Worm (Caenorhabditis elegans): ENCODE data around the gene clec-214.

The clec-214 gene

DNA sequence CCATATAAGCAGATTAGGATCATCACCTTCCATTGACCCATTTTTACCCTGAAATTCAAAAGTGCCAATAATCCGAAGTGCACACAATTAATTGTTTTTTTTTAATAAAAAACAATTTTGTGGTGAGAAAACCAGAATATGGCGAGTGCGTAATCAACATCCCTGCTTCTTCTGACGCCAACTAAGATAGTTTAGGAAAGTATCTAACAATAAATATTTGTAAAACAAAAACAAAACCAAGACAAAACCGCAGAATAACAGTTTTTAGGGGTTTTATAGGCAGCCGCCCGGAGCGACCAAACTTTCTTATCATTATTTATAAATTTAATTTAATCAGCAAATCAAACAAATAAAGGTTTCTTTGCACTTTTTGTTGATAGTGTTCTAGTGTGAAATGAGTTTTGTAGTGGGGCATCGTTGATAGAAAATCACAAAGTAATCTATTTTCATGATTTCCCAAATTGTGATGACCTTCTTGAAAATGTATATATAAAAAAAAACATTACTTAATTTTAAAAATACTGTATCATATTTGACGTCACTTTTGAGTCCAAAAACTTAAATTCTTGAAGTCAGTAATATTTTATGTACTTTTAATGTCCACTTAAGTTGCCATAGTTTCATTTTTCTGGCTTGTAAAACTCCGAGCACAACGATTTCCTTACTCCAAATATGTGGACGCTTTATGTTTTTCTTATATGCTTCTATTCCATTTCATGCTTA, at the start of gene clec-214, which contains the start of gene folt-3:
clec-214 (plus strand) TSS at position 673 of the 723 bp plus-strand sequence.
folt-3 (minus strand) TSS at position 51 of the 723 bp plus-strand sequence.
- TF ChIP-seq elt-2 (tag; optimal IDR thresholded peaks at IDR 0.05) (peak; percentile 56), nhr-77 (tag; optimal IDR thresholded peaks at IDR 0.05) (no peak)

DNA sequence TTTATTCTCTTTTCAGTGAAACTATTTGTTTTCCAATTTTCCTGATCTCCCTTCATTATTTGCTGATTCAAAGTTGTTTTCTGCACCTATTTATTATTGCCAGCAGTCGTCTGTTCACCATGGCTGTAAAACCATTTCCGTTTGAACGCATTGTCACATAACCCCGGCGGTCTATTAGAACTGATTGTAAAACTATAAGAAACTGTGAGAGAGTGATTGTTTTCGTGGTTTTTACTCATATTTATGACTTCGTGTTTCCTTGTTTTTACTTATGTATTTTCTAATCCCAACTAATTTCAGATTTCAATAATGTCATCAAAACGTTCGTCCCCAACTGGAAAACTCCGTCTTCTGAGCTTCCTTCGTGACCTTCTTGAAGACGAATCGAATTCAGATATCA, 47.2 kb upstream of the clec-214 start, which contains the start of gene F19F10.1:
F19F10.1 (plus strand) TSS at position 301 of the 400 bp plus-strand sequence.
- TF ChIP-seq nhr-77 (tag; optimal IDR thresholded peaks at IDR 0.05) = no peak

DNA sequence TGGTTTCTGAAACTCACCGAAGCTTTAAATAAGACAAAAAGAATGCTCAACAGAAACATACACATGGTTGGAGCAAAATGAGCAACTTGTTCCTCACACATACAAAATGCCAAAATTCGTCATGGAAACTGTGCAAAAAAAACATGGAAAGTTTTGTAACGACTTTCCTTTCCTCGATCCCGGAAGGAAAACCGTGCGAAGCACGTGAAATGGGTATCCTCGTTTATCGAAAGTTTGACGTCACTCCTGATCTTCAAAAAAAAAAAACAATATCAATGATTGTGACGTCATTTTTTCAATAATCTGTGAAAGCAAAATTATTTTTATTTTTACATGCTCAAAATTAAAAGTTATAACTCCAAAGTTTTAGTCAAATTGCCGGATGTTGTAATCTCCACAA, 39.9 kb upstream of the clec-214 start, which contains the start of gene clec-212:
clec-212 (minus strand) TSS at position 101 of the 400 bp plus-strand sequence.
- TF ChIP-seq nhr-25 (tag; optimal IDR thresholded peaks at IDR 0.05) (no peak), ceh-9 (tag; optimal IDR thresholded peaks at IDR 0.05) (no peak), nhr-23 (tag; optimal IDR thresholded peaks at IDR 0.05) (no peak), tbx-2 (tag; optimal IDR thresholded peaks at IDR 0.05) (no peak), mdl-1 (tag; optimal IDR thresholded peaks at IDR 0.05) (no peak), sea-2 (GFP tag; optimal IDR thresholded peaks at IDR 0.05) (no peak), nhr-12 (tag; optimal IDR thresholded peaks at IDR 0.05) (no peak), nhr-11 (tag; optimal IDR thresholded peaks at IDR 0.05) (no peak), mml-1 (tag; optimal IDR thresholded peaks at IDR 0.05) (no peak), unc-62 (GFP tag; optimal IDR thresholded peaks at IDR 0.05) (no peak), elt-2 (tag; optimal IDR thresholded peaks at IDR 0.05) (no peak), fkh-2 (tag; optimal IDR thresholded peaks at IDR 0.05) (no peak), eor-1 (tag; optimal IDR thresholded peaks at IDR 0.05) (no peak), lin-15B (tag; optimal IDR thresholded peaks at IDR 0.05) (no peak)

DNA sequence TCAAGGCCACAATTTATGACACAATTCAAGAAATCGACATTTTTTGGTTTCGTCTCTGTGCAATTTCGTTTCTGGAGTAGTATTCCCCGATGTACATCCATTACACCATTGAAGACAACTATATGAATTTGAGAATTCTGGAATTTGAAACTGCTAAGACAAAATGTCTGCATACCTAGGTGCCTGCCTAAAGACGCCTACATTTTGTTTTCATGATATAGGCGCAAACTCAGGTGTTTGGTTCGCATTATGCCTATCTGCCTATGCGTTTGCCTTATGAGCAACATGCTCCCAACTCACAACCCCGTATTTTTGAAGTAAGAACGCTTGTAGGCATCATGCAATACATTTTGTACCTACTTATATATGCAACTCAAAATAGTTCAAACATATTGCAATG, 39.2 kb upstream of the clec-214 start, which contains the start of gene F19F10.14:
F19F10.14 (minus strand) TSS at position 101 of the 400 bp plus-strand sequence.
- TF ChIP-seq egl-5 (tag; optimal IDR thresholded peaks at IDR 0.05) (no peak), nhr-67 (tag; optimal IDR thresholded peaks at IDR 0.05) (no peak), fkh-10 (GFP tag; optimal IDR thresholded peaks at IDR 0.05) (no peak), nhr-25 (tag; optimal IDR thresholded peaks at IDR 0.05) (no peak), nhr-11 (tag; optimal IDR thresholded peaks at IDR 0.05) (no peak), lin-39 (tag; optimal IDR thresholded peaks at IDR 0.05) (no peak), ZK546.5 (tag; optimal IDR thresholded peaks at IDR 0.05) (no peak), skn-1 (tag; optimal IDR thresholded peaks at IDR 0.05) (no peak), nhr-43 (tag; optimal IDR thresholded peaks at IDR 0.05; ENCODE audit: poor library complexity, severe bottlenecking) (no peak), ceh-28 (tag; optimal IDR thresholded peaks at IDR 0.05) (no peak), nhr-76 (tag; optimal IDR thresholded peaks at IDR 0.05) (no peak), egl-27 (tag; optimal IDR thresholded peaks at IDR 0.05) (no peak), nfya-1 (tag; optimal IDR thresholded peaks at IDR 0.05; ENCODE audit: insufficient read depth) (no peak), R02D3.7 (tag; optimal IDR thresholded peaks at IDR 0.05) (no peak), eor-1 (tag; optimal IDR thresholded peaks at IDR 0.05) (no peak), nhr-237 (tag; optimal IDR thresholded peaks at IDR 0.05) (no peak), elt-3 (tag; optimal IDR thresholded peaks at IDR 0.05) (no peak), tbx-2 (tag; optimal IDR thresholded peaks at IDR 0.05) (no peak)

DNA sequence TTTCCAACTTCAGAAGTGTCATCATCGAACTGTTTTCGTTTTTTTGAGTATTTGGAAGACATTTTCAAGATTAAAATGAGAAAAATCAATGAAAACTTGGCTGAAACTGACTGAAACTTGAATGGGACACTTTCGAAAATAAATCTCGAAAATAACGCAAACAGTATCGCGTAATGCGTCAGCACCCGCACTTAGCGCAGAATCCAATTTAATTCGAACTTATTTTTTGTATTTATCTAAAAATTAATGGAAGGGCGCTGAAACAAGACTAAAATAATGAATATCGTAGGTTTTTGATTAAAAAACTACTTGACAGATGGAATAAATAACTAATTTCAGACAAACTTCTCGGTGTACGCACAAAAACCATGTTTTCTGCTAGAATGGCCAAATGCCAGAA, 34.6 kb upstream of the clec-214 start, which contains the start of the genes snu-66 and ints-9:
snu-66 (minus strand) TSS at position 108 of the 400 bp plus-strand sequence.
ints-9 (plus strand) TSS at position 240 of the 400 bp plus-strand sequence.
- TF ChIP-seq R02D3.7 (tag; optimal IDR thresholded peaks at IDR 0.05) = peak; percentile 11
- TF ChIP-seq pha-4 (tag; optimal IDR thresholded peaks at IDR 0.05) = peak; percentile 67
- peak; percentile 77 for TF ChIP-seq lin-15B (tag; optimal IDR thresholded peaks at IDR 0.05)
- TF ChIP-seq jun-1 (tag; optimal IDR thresholded peaks at IDR 0.05) = peak; percentile 14
- TF ChIP-seq hmg-11 (tag; optimal IDR thresholded peaks at IDR 0.05) = peak; percentile 18
- TF ChIP-seq nhr-25 (tag; optimal IDR thresholded peaks at IDR 0.05) = peak; percentile 38
- no peak for TF ChIP-seq nhr-12 (tag; optimal IDR thresholded peaks at IDR 0.05)
- TF ChIP-seq tbx-2 (tag; optimal IDR thresholded peaks at IDR 0.05) = peak; percentile 7
- TF ChIP-seq nhr-23 (tag; optimal IDR thresholded peaks at IDR 0.05) = peak; percentile 76
- TF ChIP-seq elt-2 (tag; optimal IDR thresholded peaks at IDR 0.05) = peak; percentile 7
- TF ChIP-seq ZK546.5 (tag; optimal IDR thresholded peaks at IDR 0.05) = no peak
- peak; percentile 83 for TF ChIP-seq snpc-4 (tag; optimal IDR thresholded peaks at IDR 0.05)
- no peak for TF ChIP-seq nhr-28 (tag; optimal IDR thresholded peaks at IDR 0.05)

Measured in whole organism, L3 larva.